Worm (Caenorhabditis elegans): ENCODE measurements around the gene F58B4.6.

Gene F58B4.6

DNA sequence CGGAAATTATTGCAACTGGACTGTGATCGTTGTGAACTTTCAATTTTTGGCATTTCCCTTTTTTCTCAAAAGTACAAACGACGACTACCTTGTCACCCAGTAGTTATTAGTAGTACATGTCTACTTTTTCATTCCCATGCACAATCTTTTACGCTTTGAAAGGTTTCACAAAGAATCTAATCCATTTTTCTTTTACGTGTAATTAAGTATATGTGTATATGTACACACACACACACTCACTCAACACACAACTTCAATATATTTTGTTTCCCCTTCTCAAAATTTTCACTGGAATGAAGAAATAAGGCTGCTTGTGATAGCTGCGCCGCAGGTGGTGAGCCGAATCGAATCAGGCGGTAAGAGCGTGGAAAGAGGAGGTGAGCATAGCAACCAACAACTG lies at the start of gene F58B4.6:
F58B4.6 (plus strand) TSS at position 301 of the 400 bp plus-strand sequence.
- TF ChIP-seq flt-1 (GFP tag; IDR thresholded peaks at IDR 0.05): no peak
- no peak for TF ChIP-seq ztf-23 (GFP tag; IDR thresholded peaks at IDR 0.05)
- TF ChIP-seq cog-1 (tag; optimal IDR thresholded peaks at IDR 0.05): no peak
- no peak for TF ChIP-seq ztf-29 (GFP tag; IDR thresholded peaks at IDR 0.05)
- no peak for TF ChIP-seq ref-1 (GFP tag; conservative IDR thresholded peaks at IDR 0.05)
- TF ChIP-seq med-1 (GFP tag; optimal IDR thresholded peaks at IDR 0.05; ENCODE audit: insufficient read depth): no peak
- TF ChIP-seq tab-1 (GFP tag; IDR thresholded peaks at IDR 0.05): no peak
- no peak for TF ChIP-seq T22C8.4 (GFP tag; IDR thresholded peaks at IDR 0.05)
- no peak for TF ChIP-seq klf-2 (GFP tag; conservative IDR thresholded peaks at IDR 0.05)

DNA sequence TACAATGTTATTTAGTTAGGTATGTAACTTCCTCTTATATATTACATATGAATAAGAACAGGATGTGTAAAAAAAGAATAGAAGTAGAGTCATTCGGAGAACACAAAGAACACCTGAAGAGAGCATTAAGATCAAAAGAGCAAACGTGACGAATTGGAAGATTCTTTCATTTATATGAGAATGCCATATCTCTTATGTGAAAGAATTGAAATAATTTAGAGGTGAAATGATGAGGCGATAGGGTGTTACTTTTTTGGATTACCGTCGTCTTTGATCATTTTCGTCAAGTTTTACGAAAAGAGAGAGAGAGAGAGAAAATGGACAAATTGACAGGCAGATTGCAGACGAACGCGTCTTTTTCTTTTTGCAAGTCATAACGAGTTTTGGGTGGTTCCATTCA lies 48.3 kb upstream of the F58B4.6 start:
- TF ChIP-seq T22C8.4 (GFP tag; IDR thresholded peaks at IDR 0.05) (no peak), flt-1 (GFP tag; IDR thresholded peaks at IDR 0.05) (no peak), klf-2 (GFP tag; conservative IDR thresholded peaks at IDR 0.05) (no peak), ref-1 (GFP tag; conservative IDR thresholded peaks at IDR 0.05) (no peak), ztf-29 (GFP tag; IDR thresholded peaks at IDR 0.05) (no peak), med-1 (GFP tag; optimal IDR thresholded peaks at IDR 0.05; ENCODE audit: insufficient read depth) (no peak)

DNA sequence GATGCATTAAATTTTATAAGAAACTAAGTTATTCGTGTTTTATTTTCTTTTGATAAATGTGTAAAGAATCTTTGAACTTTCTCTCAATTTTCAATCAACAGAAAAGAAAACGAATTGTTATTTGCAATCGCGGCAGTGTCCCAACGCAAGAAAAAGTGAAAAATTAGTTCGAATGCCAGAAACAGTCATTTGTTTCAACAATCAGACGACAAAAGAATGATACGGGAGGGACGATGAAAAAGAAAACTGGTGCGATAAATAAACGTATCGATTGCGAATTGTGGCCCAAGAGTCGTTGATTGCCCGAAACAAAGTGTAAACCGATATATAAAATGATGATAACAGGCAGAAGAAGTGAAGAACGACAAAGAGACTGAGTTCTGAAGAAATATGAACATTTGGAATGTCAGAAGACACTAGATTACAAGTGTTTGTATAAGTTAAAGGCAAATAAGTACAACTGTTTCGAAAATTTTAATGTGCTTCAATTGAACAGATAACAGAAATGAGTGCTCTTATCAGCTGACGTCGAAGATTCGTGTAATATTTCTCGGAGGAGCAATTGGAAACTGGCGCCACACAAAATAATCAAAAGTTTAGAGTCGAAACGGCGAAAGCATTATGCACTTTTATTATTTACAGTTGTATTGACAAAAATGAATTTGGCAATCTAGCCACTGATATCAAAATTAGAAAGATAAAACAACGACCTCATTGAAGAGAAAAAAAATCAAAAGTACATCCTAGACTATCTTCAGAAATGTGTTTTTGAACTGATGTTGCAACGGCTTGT lies 46.8 kb upstream of the F58B4.6 start:
- TF ChIP-seq tab-1 (GFP tag; IDR thresholded peaks at IDR 0.05): no peak
- TF ChIP-seq klf-2 (GFP tag; conservative IDR thresholded peaks at IDR 0.05): no peak
- TF ChIP-seq ref-1 (GFP tag; conservative IDR thresholded peaks at IDR 0.05): no peak
- no peak for TF ChIP-seq ztf-23 (GFP tag; IDR thresholded peaks at IDR 0.05)
- TF ChIP-seq med-1 (GFP tag; optimal IDR thresholded peaks at IDR 0.05; ENCODE audit: insufficient read depth): no peak
- TF ChIP-seq flt-1 (GFP tag; IDR thresholded peaks at IDR 0.05): no peak
- TF ChIP-seq ztf-29 (GFP tag; IDR thresholded peaks at IDR 0.05): no peak
- no peak for TF ChIP-seq T22C8.4 (GFP tag; IDR thresholded peaks at IDR 0.05)
- no peak for TF ChIP-seq cog-1 (tag; optimal IDR thresholded peaks at IDR 0.05)

- no peak for TF ChIP-seq ref-1 (GFP tag; conservative IDR thresholded peaks at IDR 0.05)
- no peak for TF ChIP-seq ztf-29 (GFP tag; IDR thresholded peaks at IDR 0.05)
- no peak for TF ChIP-seq T22C8.4 (GFP tag; IDR thresholded peaks at IDR 0.05)
- no peak for TF ChIP-seq cog-1 (tag; optimal IDR thresholded peaks at IDR 0.05)
- TF ChIP-seq med-1 (GFP tag; optimal IDR thresholded peaks at IDR 0.05; ENCODE audit: insufficient read depth): no peak
- no peak for TF ChIP-seq tab-1 (GFP tag; IDR thresholded peaks at IDR 0.05)
- no peak for TF ChIP-seq klf-2 (GFP tag; conservative IDR thresholded peaks at IDR 0.05)
- no peak for TF ChIP-seq flt-1 (GFP tag; IDR thresholded peaks at IDR 0.05)
- no peak for TF ChIP-seq ztf-23 (GFP tag; IDR thresholded peaks at IDR 0.05)
Observed at ce11 chrV:10880138-10880882, 44.5 kb upstream of the F58B4.6 start, which contains the start of gene F32D8.1. Gene F32D8.1, plus strand, starts transcription at chrV:10880832.

DNA sequence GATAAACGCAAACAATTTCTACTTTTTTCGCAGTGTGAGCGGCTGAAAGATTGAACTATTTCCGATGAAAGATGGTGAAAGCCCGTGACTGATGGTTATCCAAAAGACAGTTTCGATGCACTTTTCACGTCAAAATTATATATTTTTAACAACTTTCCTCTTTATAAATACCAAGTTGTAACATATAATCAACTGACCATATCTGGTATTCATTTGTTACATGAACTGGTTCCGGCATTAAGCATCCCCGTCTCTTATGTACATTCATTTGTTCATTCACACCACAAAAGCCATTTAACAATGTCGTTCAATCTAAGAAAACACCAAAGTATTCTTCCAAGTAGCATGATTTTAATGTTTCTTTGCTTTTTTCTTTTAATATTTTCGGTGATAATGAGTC lies 41.4 kb upstream of the F58B4.6 start, which contains the start of gene F32D8.2:
F32D8.2 (plus strand) TSS at position 301 of the 400 bp plus-strand sequence.
- no peak for TF ChIP-seq ztf-29 (GFP tag; IDR thresholded peaks at IDR 0.05)
- TF ChIP-seq ref-1 (GFP tag; conservative IDR thresholded peaks at IDR 0.05): no peak
- TF ChIP-seq cog-1 (tag; optimal IDR thresholded peaks at IDR 0.05): no peak
- no peak for TF ChIP-seq T22C8.4 (GFP tag; IDR thresholded peaks at IDR 0.05)
- no peak for TF ChIP-seq flt-1 (GFP tag; IDR thresholded peaks at IDR 0.05)
- TF ChIP-seq med-1 (GFP tag; optimal IDR thresholded peaks at IDR 0.05; ENCODE audit: insufficient read depth): no peak
- TF ChIP-seq klf-2 (GFP tag; conservative IDR thresholded peaks at IDR 0.05): no peak
- no peak for TF ChIP-seq tab-1 (GFP tag; IDR thresholded peaks at IDR 0.05)
- TF ChIP-seq ztf-23 (GFP tag; IDR thresholded peaks at IDR 0.05): no peak

- TF ChIP-seq ztf-29 (GFP tag; IDR thresholded peaks at IDR 0.05) (no peak), ztf-23 (GFP tag; IDR thresholded peaks at IDR 0.05) (no peak), T22C8.4 (GFP tag; IDR thresholded peaks at IDR 0.05) (no peak), med-1 (GFP tag; optimal IDR thresholded peaks at IDR 0.05; ENCODE audit: insufficient read depth) (no peak), tab-1 (GFP tag; IDR thresholded peaks at IDR 0.05) (no peak), cog-1 (tag; optimal IDR thresholded peaks at IDR 0.05) (no peak), ref-1 (GFP tag; conservative IDR thresholded peaks at IDR 0.05) (no peak), flt-1 (GFP tag; IDR thresholded peaks at IDR 0.05) (no peak), klf-2 (GFP tag; conservative IDR thresholded peaks at IDR 0.05) (no peak)
Observed at ce11 chrV:10886405-10886887, 38.4 kb upstream of the F58B4.6 start, which contains the start of gene F32D8.3. Gene F32D8.3, plus strand, starts transcription at chrV:10886837.

DNA sequence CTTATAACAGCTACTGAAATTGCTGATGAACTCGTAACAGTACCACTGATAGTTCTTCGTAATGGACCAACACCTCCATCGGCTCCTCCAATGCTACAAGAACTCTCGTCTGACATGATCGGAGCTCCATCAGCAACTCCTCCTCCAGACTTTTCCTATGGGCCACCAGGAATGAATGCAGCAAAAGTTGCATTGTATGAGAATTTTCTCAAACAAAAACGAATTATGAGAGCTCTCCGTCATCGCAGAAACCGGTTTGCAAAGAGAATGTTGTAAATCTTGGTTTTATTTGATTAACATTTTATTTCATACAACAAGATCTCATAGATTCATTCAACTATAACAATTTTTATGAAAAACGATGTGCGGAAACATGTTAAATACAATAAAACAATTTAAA lies 37.3 kb upstream of the F58B4.6 start:
- TF ChIP-seq T22C8.4 (GFP tag; IDR thresholded peaks at IDR 0.05) (no peak), tab-1 (GFP tag; IDR thresholded peaks at IDR 0.05) (no peak), med-1 (GFP tag; optimal IDR thresholded peaks at IDR 0.05; ENCODE audit: insufficient read depth) (no peak), klf-2 (GFP tag; conservative IDR thresholded peaks at IDR 0.05) (no peak), ref-1 (GFP tag; conservative IDR thresholded peaks at IDR 0.05) (no peak), ztf-23 (GFP tag; IDR thresholded peaks at IDR 0.05) (no peak), flt-1 (GFP tag; IDR thresholded peaks at IDR 0.05) (no peak), ztf-29 (GFP tag; IDR thresholded peaks at IDR 0.05) (no peak), cog-1 (tag; optimal IDR thresholded peaks at IDR 0.05) (no peak)

DNA sequence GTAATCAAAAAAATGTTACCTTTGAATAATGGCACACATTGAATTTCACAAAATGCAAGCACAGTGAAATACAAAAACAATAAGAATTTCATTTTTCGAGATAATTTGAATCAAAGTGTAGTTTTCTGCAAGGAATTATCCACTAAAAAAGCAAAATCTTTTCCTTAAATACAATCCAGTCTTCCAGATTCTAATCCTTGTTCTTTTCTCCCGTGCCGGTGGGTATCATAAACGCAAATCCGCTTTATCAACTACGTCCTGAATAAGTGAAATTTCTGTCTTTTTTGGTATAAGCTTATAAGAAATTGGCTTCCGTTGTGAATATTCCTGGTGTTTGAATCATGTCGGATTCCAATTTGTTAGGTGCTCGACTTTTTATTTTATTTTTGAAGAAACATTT lies 36.7 kb upstream of the F58B4.6 start:
- no peak for TF ChIP-seq ref-1 (GFP tag; conservative IDR thresholded peaks at IDR 0.05)
- no peak for TF ChIP-seq tab-1 (GFP tag; IDR thresholded peaks at IDR 0.05)
- no peak for TF ChIP-seq ztf-29 (GFP tag; IDR thresholded peaks at IDR 0.05)
- no peak for TF ChIP-seq klf-2 (GFP tag; conservative IDR thresholded peaks at IDR 0.05)

- no peak for TF ChIP-seq tab-1 (GFP tag; IDR thresholded peaks at IDR 0.05)
- TF ChIP-seq ref-1 (GFP tag; conservative IDR thresholded peaks at IDR 0.05): no peak
- TF ChIP-seq cog-1 (tag; optimal IDR thresholded peaks at IDR 0.05): no peak
- no peak for TF ChIP-seq ztf-29 (GFP tag; IDR thresholded peaks at IDR 0.05)
- no peak for TF ChIP-seq klf-2 (GFP tag; conservative IDR thresholded peaks at IDR 0.05)
Observed at ce11 chrV:10889036-10889435, 35.8 kb upstream of the F58B4.6 start, which contains the start of gene F32D8.11. Gene F32D8.11, minus strand, starts transcription at chrV:10889136.
